Worm (Caenorhabditis elegans) whole organism, young adult: Measurements from ENCODE around the gene F23D12.11.

Experiments used
- F57A8.1 ChIP-seq: fragments of 200-800 bp; sonication (Bioruptor generic); optimal IDR thresholded peaks from 2 replicates; lab custom pipeline; 2018; ENCODE audit warnings: mild to moderate bottlenecking, missing genetic modification characterization, moderate library complexity, missing compliant biosample characterization
- ama-1 ChIP-seq, 3 experiments: fragments of 150-350 bp in 1 of 3; sonication (generic microtip) in 2 of 3; optimal IDR thresholded peaks; 2 replicates each; lab custom pipeline; 2014 to 2018; ENCODE audit warnings: missing biosample characterization in 2 of 3, missing genetic modification characterization in 2 of 3, missing genetic modification reagents in 2 of 3
- atf-7 ChIP-seq: sonication (generic microtip); optimal IDR thresholded peaks from 2 replicates; lab custom pipeline; 2017; ENCODE audit warnings: mild to moderate bottlenecking, missing genetic modification characterization, missing compliant biosample characterization
- athp-1 ChIP-seq: sonication (generic microtip); optimal IDR thresholded peaks from 2 replicates; lab custom pipeline; 2017; ENCODE audit warnings: mild to moderate bottlenecking, missing genetic modification characterization, missing compliant biosample characterization
- bed-1 ChIP-seq: fragments of 200-800 bp; sonication (Bioruptor generic); IDR thresholded peaks from 2 replicates; pipeline ENCODE4 v1.3.6; 2022; ENCODE audit warnings: missing genetic modification reagents, missing genetic modification characterization, missing compliant biosample characterization
- ceh-91 ChIP-seq: fragments of 200-800 bp; sonication (Bioruptor generic); IDR thresholded peaks from 2 replicates; pipeline ENCODE4 v1.3.6; 2022; ENCODE audit warnings: missing genetic modification reagents, missing genetic modification characterization, missing compliant biosample characterization
- dpl-1 ChIP-seq: fragments of 150-350 bp; optimal IDR thresholded peaks from 2 replicates; lab custom pipeline; 2014; ENCODE audit warnings: missing biosample characterization, missing genetic modification reagents, missing genetic modification characterization
- ets-4 ChIP-seq: fragments of 200-800 bp; sonication (Bioruptor generic); optimal IDR thresholded peaks from 2 replicates; lab custom pipeline; 2018; ENCODE audit warnings: mild to moderate bottlenecking, missing genetic modification characterization, missing compliant biosample characterization
- lag-1 ChIP-seq: fragments of 200-800 bp; sonication (Bioruptor generic); IDR thresholded peaks from 2 replicates; pipeline ENCODE4 v1.3.6; 2022; ENCODE audit warnings: missing genetic modification reagents, missing genetic modification characterization, missing compliant biosample characterization
- lin-35 ChIP-seq, 3 experiments: fragments of 150-350 bp in 2 of 3; sonication (generic microtip) in 1 of 3; optimal IDR thresholded peaks; 2 replicates each; lab custom pipeline; 2014 to 2018; ENCODE audit warnings: missing biosample characterization in 3 of 3, missing genetic modification characterization in 3 of 3, missing genetic modification reagents in 3 of 3
- mel-28 ChIP-seq: sonication (generic microtip); optimal IDR thresholded peaks from 2 replicates; lab custom pipeline; 2016; ENCODE audit warnings: borderline replicate concordance, mild to moderate bottlenecking, missing genetic modification characterization, missing compliant biosample characterization
- mes-4 ChIP-seq: sonication (generic microtip); optimal IDR thresholded peaks from 2 replicates; lab custom pipeline; 2016; ENCODE audit warnings: missing genotype, missing genetic modification characterization, missing compliant biosample characterization
- nfya-2 ChIP-seq: fragments of 200-800 bp; sonication (Bioruptor generic); IDR thresholded peaks from 2 replicates; pipeline ENCODE4 v1.3.6; 2022; ENCODE audit warnings: missing genetic modification reagents, missing genetic modification characterization, missing compliant biosample characterization
- nfyb-1 ChIP-seq: fragments of 200-800 bp; sonication (Bioruptor generic); IDR thresholded peaks from 2 replicates; pipeline ENCODE4 v1.3.6; 2022; ENCODE audit warnings: missing genetic modification reagents, missing genetic modification characterization, missing compliant biosample characterization
- nhr-120 ChIP-seq: fragments of 200-800 bp; sonication (Bioruptor generic); IDR thresholded peaks from 2 replicates; pipeline ENCODE4 v1.3.6; 2022; ENCODE audit warnings: missing genetic modification characterization, missing compliant biosample characterization
- nhr-80 ChIP-seq: sonication (generic microtip); optimal IDR thresholded peaks from 2 replicates; lab custom pipeline; 2016; ENCODE audit warnings: missing genetic modification characterization, missing compliant biosample characterization
- rec-8 ChIP-seq, 2 experiments: sonication (generic microtip); optimal IDR thresholded peaks; 2 replicates each; lab custom pipeline; 2016; ENCODE audit warnings: mild to moderate bottlenecking in 2 of 2, missing genetic modification characterization in 2 of 2, missing genetic modification reagents in 2 of 2, missing genotype in 2 of 2, missing biosample characterization in 1 of 2, missing compliant biosample characterization in 1 of 2, moderate library complexity in 1 of 2
- rpc-1 ChIP-seq, 2 experiments: fragments of 150-350 bp in 1 of 2; sonication (generic microtip) in 1 of 2; optimal IDR thresholded peaks; 2 replicates each; lab custom pipeline; 2014 to 2018; ENCODE audit warnings: missing biosample characterization in 1 of 2, missing genetic modification characterization in 1 of 2, missing genetic modification reagents in 1 of 2, missing genotype in 1 of 2
- snpc-1.1 ChIP-seq: sonication (generic microtip); optimal IDR thresholded peaks from 2 replicates; lab custom pipeline; 2017; ENCODE audit warnings: missing genetic modification characterization, mild to moderate bottlenecking, missing compliant biosample characterization, antibody characterized with exemption, moderate library complexity, missing genotype, missing genetic modification reagents; ENCODE audit not compliant: insufficient read depth
- snpc-1.3 ChIP-seq: sonication (generic microtip); optimal IDR thresholded peaks from 2 replicates; lab custom pipeline; 2017; ENCODE audit warnings: missing genetic modification characterization, mild to moderate bottlenecking, missing compliant biosample characterization, antibody characterized with exemption, moderate library complexity, missing genotype, missing genetic modification reagents; ENCODE audit not compliant: insufficient read depth
- ztf-25 ChIP-seq: fragments of 200-800 bp; sonication (Bioruptor generic); IDR thresholded peaks from 2 replicates; pipeline ENCODE4 v1.3.6; 2022; ENCODE audit warnings: missing genetic modification reagents, missing genetic modification characterization, missing compliant biosample characterization

Gene F23D12.11

ce11 chrX:14382951-14383350 lies 41.6 kb downstream of the F23D12.11 start, which contains the start of gene Y60A9.3:
Gene Y60A9.3, plus strand, starts transcription at chrX:14383251.
- TF ChIP-seq nfya-2 (GFP tag; lab: Robert Waterston, UW) = no peak
- TF ChIP-seq, all 124 proteins: peak for 0

ce11 chrX:14377169-14377568 lies 47.4 kb downstream of the F23D12.11 start, which contains the start of gene Y60A9A.1:
Gene Y60A9A.1, minus strand, starts transcription at chrX:14377269.
- no peak for TF ChIP-seq F57A8.1
- no peak for TF ChIP-seq snpc-1.1
- TF ChIP-seq nfyb-1 (GFP tag; lab: Robert Waterston, UW) = no peak
- TF ChIP-seq athp-1 (tag; lab: Kevin White, UChicago) = no peak
- TF ChIP-seq snpc-1.3 (tag; lab: Kevin White, UChicago) = no peak
- no peak for TF ChIP-seq rpc-1 (optimal IDR thresholded peaks at IDR 0.05; lab: Kevin White, UChicago)
- no peak for TF ChIP-seq rpc-1 (tag; optimal IDR thresholded peaks at IDR 0.05; lab: Kevin White, UChicago)
- TF ChIP-seq ceh-91 (GFP tag; lab: Robert Waterston, UW) = no peak
- no peak for TF ChIP-seq lin-35 (GFP tag; optimal IDR thresholded peaks at IDR 0.05; lab: Kevin White, UChicago)
- no peak for TF ChIP-seq nhr-120
- no peak for TF ChIP-seq mes-4 (tag; lab: Kevin White, UChicago)
- no peak for TF ChIP-seq ets-4 (GFP tag; lab: Kevin White, UChicago)
- no peak for TF ChIP-seq ama-1 (optimal IDR thresholded peaks at IDR 0.05; lab: Kevin White, UChicago)
- no peak for TF ChIP-seq ama-1 (GFP tag; optimal IDR thresholded peaks at IDR 0.05; lab: Kevin White, UChicago)
- no peak for TF ChIP-seq rec-8 (tag; optimal IDR thresholded peaks at IDR 0.05; lab: Kevin White, UChicago)
- TF ChIP-seq lag-1 (GFP tag; lab: Robert Waterston, UW) = no peak
- no peak for TF ChIP-seq nhr-80 (tag; lab: Kevin White, UChicago)
- TF ChIP-seq bed-1 (GFP tag; lab: Robert Waterston, UW) = no peak
- no peak for TF ChIP-seq mel-28 (tag; lab: Kevin White, UChicago)
- no peak for TF ChIP-seq dpl-1 (GFP tag; lab: Kevin White, UChicago)
- no peak for TF ChIP-seq atf-7
- no peak for TF ChIP-seq ztf-25
- TF ChIP-seq, all 124 proteins: peak for 0
